Fruit fly (Drosophila melanogaster): ENCODE results near the gene Xrp1.

The Xrp1 gene

dm6 chr3R:18895227-18895626, 19.5 kb upstream of the Xrp1 start (continued):
- TF ChIP-seq prd (optimal IDR thresholded peaks at IDR 0.05) (no peak), prd (GFP tag; IDR thresholded peaks at IDR 0.05) (peak; percentile 89), CG34422 (GFP tag; IDR thresholded peaks at IDR 0.05) (peak; percentile 37; the same call in 1 of the 3 replicates), ac (GFP tag; optimal IDR thresholded peaks at IDR 0.05) (no peak), Hmr (GFP tag; optimal IDR thresholded peaks at IDR 0.05) (peak; percentile 16), CG10274 (GFP tag; optimal IDR thresholded peaks at IDR 0.05) (no peak), Dbx (GFP tag; IDR thresholded peaks at IDR 0.05) (peak; percentile 61; the same call in 2 of the 3 replicates), CG13287 (GFP tag; IDR thresholded peaks at IDR 0.05; ENCODE audit: partially characterized antibody) (no peak), ranshi (GFP tag; IDR thresholded peaks at IDR 0.05) (peak; percentile 78; the same call in 1 of the 2 replicates), Aef1 (GFP tag; IDR thresholded peaks at IDR 0.05) (peak; percentile 64), jigr1 (GFP tag; IDR thresholded peaks at IDR 0.05) (peak; percentile 34; the same call in 1 of the 3 replicates), CG11093 (GFP tag; IDR thresholded peaks at IDR 0.05) (peak; percentile 68; the same call in 2 of the 3 replicates), zen2 (GFP tag; IDR thresholded peaks at IDR 0.05; ENCODE audit: partially characterized antibody) (no peak), MBD-R2 (GFP tag; IDR thresholded peaks at IDR 0.05) (peak; percentile 44; the same call in 1 of the 2 replicates), CG9215 (GFP tag; IDR thresholded peaks at IDR 0.05) (peak; percentile 74), Sry-δ (GFP tag; optimal IDR thresholded peaks at IDR 0.05) (no peak), scrt (GFP tag; optimal IDR thresholded peaks at IDR 0.05) (peak; percentile 13), Mrtf (GFP tag; IDR thresholded peaks at IDR 0.05) (peak; percentile 56; the same call in 2 of the 3 replicates), sr (GFP tag; IDR thresholded peaks at IDR 0.05) (0 out of 3 replicates have a peak, but pooled peaks have one; percentile 37), Xbp1 (GFP tag; optimal IDR thresholded peaks at IDR 0.05) (no peak), onecut (GFP tag; IDR thresholded peaks at IDR 0.05) (peak; percentile 16; the same call in 1 of the 2 replicates), Spps (tag; optimal IDR thresholded peaks at IDR 0.05) (no peak), pzg (GFP tag; optimal IDR thresholded peaks at IDR 0.05) (no peak), CG18599 (GFP tag; optimal IDR thresholded peaks at IDR 0.05) (peak; percentile 46), exex (tag; optimal IDR thresholded peaks at IDR 0.05) (peak; percentile 30), CG7372 (GFP tag; IDR thresholded peaks at IDR 0.05) (peak; percentile 67), sens (GFP tag) (peak; percentile 62), Fer3 (tag; optimal IDR thresholded peaks at IDR 0.05) (peak; percentile 51), CG31224 (GFP tag; IDR thresholded peaks at IDR 0.05) (peak; percentile 37; the same call in 1 of the 2 replicates), Pdp1 (GFP tag; optimal IDR thresholded peaks at IDR 0.05) (no peak), Atf3 (GFP tag; optimal IDR thresholded peaks at IDR 0.05) (no peak), CG1603 (tag; optimal IDR thresholded peaks at IDR 0.05) (no peak), row (GFP tag; IDR thresholded peaks at IDR 0.05) (peak; percentile 69; the same call in 2 of the 3 replicates), HLH3B (GFP tag; IDR thresholded peaks at IDR 0.05) (peak; percentile 71), Abd-B (GFP tag; optimal IDR thresholded peaks at IDR 0.05) (no peak), stc (GFP tag; IDR thresholded peaks at IDR 0.05) (peak; percentile 47; the same call in 1 of the 2 replicates), toy (GFP tag; IDR thresholded peaks at IDR 0.05) (peak; percentile 70), CG6689 (GFP tag; IDR thresholded peaks at IDR 0.05) (peak; percentile 55), zfh1 (GFP tag; IDR thresholded peaks at IDR 0.05) (peak; percentile 53; the same call in 1 of the 3 replicates), slbo (GFP tag; IDR thresholded peaks at IDR 0.05) (0 out of 2 replicates have a peak, but pooled peaks have one; percentile 34), CG4282 (GFP tag; optimal IDR thresholded peaks at IDR 0.05) (no peak), ase (GFP tag; IDR thresholded peaks at IDR 0.05) (peak; percentile 65; the same call in 2 of the 3 replicates), CG6813 (GFP tag; optimal IDR thresholded peaks at IDR 0.05) (no peak), CG16813 (GFP tag; IDR thresholded peaks at IDR 0.05; ENCODE audit: partially characterized antibody) (no peak), CG18011 (GFP tag; optimal IDR thresholded peaks at IDR 0.05) (no peak), Ravus (GFP tag; IDR thresholded peaks at IDR 0.05) (peak; percentile 52), Med (GFP tag) (peak; percentile 23), CG9817 (tag; optimal IDR thresholded peaks at IDR 0.05) (peak; percentile 23), CG11696 (GFP tag; IDR thresholded peaks at IDR 0.05) (peak; percentile 52; the same call in 1 of the 2 replicates), CG6854 (GFP tag; optimal IDR thresholded peaks at IDR 0.05) (no peak), D19B (GFP tag; optimal IDR thresholded peaks at IDR 0.05) (peak; percentile 18)

Measured in whole organism, embryonic.